Worm (Caenorhabditis elegans): ENCODE results near the gene srbc-83.

The srbc-83 gene

ce11 chrV:16297070-16297469 lies at the start of gene srbc-83:
Gene srbc-83, plus strand, starts transcription at chrV:16297370.
- TF ChIP-seq Y22D7AL.16 (tag; optimal IDR thresholded peaks at IDR 0.05), result no peak
- no peak for TF ChIP-seq T23F11.4 (GFP tag; optimal IDR thresholded peaks at IDR 0.05)
- no peak for TF ChIP-seq ama-1 (optimal IDR thresholded peaks at IDR 0.05)
- no peak for TF ChIP-seq pax-1 (tag; optimal IDR thresholded peaks at IDR 0.05)
- no peak for TF ChIP-seq che-1 (tag; optimal IDR thresholded peaks at IDR 0.05)
- no peak for TF ChIP-seq ceh-6 (GFP tag; optimal IDR thresholded peaks at IDR 0.05)
- TF ChIP-seq pqm-1 (tag; optimal IDR thresholded peaks at IDR 0.05), result no peak

- TF ChIP-seq rnt-1 (tag; optimal IDR thresholded peaks at IDR 0.05) (peak; percentile 76), tbx-7 (tag; optimal IDR thresholded peaks at IDR 0.05) (no peak)
These were observed 48.1 kb upstream of the srbc-83 start for ce11 chrV:16249105-16249504.

ce11 chrV:16253687-16254086 lies 43.5 kb upstream of the srbc-83 start, which contains the start of gene gcy-20:
Gene gcy-20, minus strand, starts transcription at chrV:16253787.
- no peak for TF ChIP-seq ceh-6 (GFP tag; optimal IDR thresholded peaks at IDR 0.05)
- TF ChIP-seq rnt-1 (tag; optimal IDR thresholded peaks at IDR 0.05), result no peak
- TF ChIP-seq ztf-16 (tag; optimal IDR thresholded peaks at IDR 0.05), result no peak
- TF ChIP-seq F13H6.1 (tag; optimal IDR thresholded peaks at IDR 0.05), result no peak
- TF ChIP-seq unc-86 (tag; optimal IDR thresholded peaks at IDR 0.05), result no peak
- TF ChIP-seq pha-4 (tag; optimal IDR thresholded peaks at IDR 0.05), result no peak
- TF ChIP-seq sox-4 (tag; optimal IDR thresholded peaks at IDR 0.05), result no peak
- no peak for TF ChIP-seq nfya-1 (tag; optimal IDR thresholded peaks at IDR 0.05)
- no peak for TF ChIP-seq ceh-45 (GFP tag; IDR thresholded peaks at IDR 0.05)
- no peak for TF ChIP-seq C08G9.2 (tag; optimal IDR thresholded peaks at IDR 0.05)
- no peak for TF ChIP-seq ttx-3 (tag; optimal IDR thresholded peaks at IDR 0.05)
- no peak for TF ChIP-seq nhr-11 (tag; optimal IDR thresholded peaks at IDR 0.05)
- no peak for TF ChIP-seq eyg-1 (tag; optimal IDR thresholded peaks at IDR 0.05)
- TF ChIP-seq C38D4.7 (GFP tag; optimal IDR thresholded peaks at IDR 0.05), result no peak
- no peak for TF ChIP-seq gmeb-2 (tag; optimal IDR thresholded peaks at IDR 0.05)
- TF ChIP-seq unc-42 (tag; optimal IDR thresholded peaks at IDR 0.05), result no peak
- TF ChIP-seq ref-2 (tag; optimal IDR thresholded peaks at IDR 0.05), result no peak
- no peak for TF ChIP-seq fax-1 (tag; optimal IDR thresholded peaks at IDR 0.05)

- TF ChIP-seq F13H6.1 (tag; optimal IDR thresholded peaks at IDR 0.05) (no peak), lim-6 (tag; optimal IDR thresholded peaks at IDR 0.05) (no peak), tbx-2 (tag; optimal IDR thresholded peaks at IDR 0.05) (no peak), pat-9 (tag; optimal IDR thresholded peaks at IDR 0.05) (no peak), dve-1 (tag; optimal IDR thresholded peaks at IDR 0.05) (no peak), ahr-1 (tag; optimal IDR thresholded peaks at IDR 0.05) (no peak), elt-4 (tag; optimal IDR thresholded peaks at IDR 0.05) (no peak), ceh-45 (GFP tag; IDR thresholded peaks at IDR 0.05) (no peak), dmd-4 (tag; optimal IDR thresholded peaks at IDR 0.05; ENCODE audit: borderline replicate concordance) (no peak), hlh-6 (tag; optimal IDR thresholded peaks at IDR 0.05) (no peak), ceh-24 (tag; optimal IDR thresholded peaks at IDR 0.05) (no peak), unc-86 (tag; optimal IDR thresholded peaks at IDR 0.05) (no peak), unc-42 (tag; optimal IDR thresholded peaks at IDR 0.05) (no peak), pha-2 (tag; optimal IDR thresholded peaks at IDR 0.05) (no peak), mec-3 (tag; optimal IDR thresholded peaks at IDR 0.05; ENCODE audit: borderline replicate concordance) (no peak), nfya-1 (tag; optimal IDR thresholded peaks at IDR 0.05) (no peak), ceh-31 (tag; optimal IDR thresholded peaks at IDR 0.05) (no peak), Y22D7AL.16 (tag; optimal IDR thresholded peaks at IDR 0.05) (no peak)
These were observed 40.8 kb upstream of the srbc-83 start, which contains the start of gene bgnt-1.3 for ce11 chrV:16256395-16256794. Gene bgnt-1.3, minus strand, starts transcription at chrV:16256495.

- TF ChIP-seq tbx-7 (tag; optimal IDR thresholded peaks at IDR 0.05), result no peak
- no peak for TF ChIP-seq unc-55 (GFP tag; optimal IDR thresholded peaks at IDR 0.05)
- TF ChIP-seq K09A11.1 (tag; optimal IDR thresholded peaks at IDR 0.05; ENCODE audit: insufficient read depth), result no peak
- no peak for TF ChIP-seq lim-6 (tag; optimal IDR thresholded peaks at IDR 0.05)
- no peak for TF ChIP-seq hlh-13 (GFP tag; optimal IDR thresholded peaks at IDR 0.05)
- no peak for TF ChIP-seq nhr-11 (tag; optimal IDR thresholded peaks at IDR 0.05)
- no peak for TF ChIP-seq nfya-1 (tag; optimal IDR thresholded peaks at IDR 0.05)
- TF ChIP-seq mec-3 (tag; optimal IDR thresholded peaks at IDR 0.05; ENCODE audit: borderline replicate concordance), result no peak
- TF ChIP-seq eyg-1 (tag; optimal IDR thresholded peaks at IDR 0.05), result no peak
- TF ChIP-seq ceh-48 (tag; optimal IDR thresholded peaks at IDR 0.05), result no peak
- TF ChIP-seq sdc-2 (tag; optimal IDR thresholded peaks at IDR 0.05), result no peak
- no peak for TF ChIP-seq odd-2 (tag; optimal IDR thresholded peaks at IDR 0.05)
- no peak for TF ChIP-seq pag-3 (tag; optimal IDR thresholded peaks at IDR 0.05; ENCODE audit: borderline replicate concordance)
These were observed 39.0 kb upstream of the srbc-83 start, which contains the start of gene nhr-218 for ce11 chrV:16258142-16258541. Gene nhr-218, plus strand, starts transcription at chrV:16258442.

Measured in whole organism, late embryonic.